Worm (Caenorhabditis elegans) whole organism, L1 larva: Measurements from ENCODE around the gene C04B4.1.

Experiments used
- C04F5.9 ChIP-seq: sonication (generic microtip); optimal IDR thresholded peaks from 2 replicates; lab custom pipeline; 2016; ENCODE audit warnings: missing genetic modification characterization, missing compliant biosample characterization
- alr-1 ChIP-seq: fragments of 200-800 bp; sonication (Bioruptor generic); optimal IDR thresholded peaks from 2 replicates; lab custom pipeline; 2018; ENCODE audit warnings: borderline replicate concordance, mild to moderate bottlenecking, missing genetic modification characterization, missing compliant biosample characterization
- ama-1 ChIP-seq: fragments of 150-350 bp; optimal IDR thresholded peaks from 2 replicates; lab custom pipeline; 2014
- blmp-1 ChIP-seq: fragments of 150-350 bp; optimal IDR thresholded peaks from 2 replicates; lab custom pipeline; 2014; ENCODE audit warnings: missing biosample characterization, missing genetic modification characterization
- ceh-63 ChIP-seq: fragments of 200-800 bp; sonication (Bioruptor generic); optimal IDR thresholded peaks from 2 replicates; lab custom pipeline; 2018; ENCODE audit warnings: mild to moderate bottlenecking, missing genetic modification characterization, missing compliant biosample characterization
- ceh-88 ChIP-seq: fragments of 200-800 bp; sonication (Bioruptor generic); IDR thresholded peaks from 2 replicates; pipeline ENCODE4 v1.3.6; 2022; ENCODE audit warnings: missing genetic modification characterization, missing compliant biosample characterization
- ces-1 ChIP-seq: fragments of 150-350 bp; optimal IDR thresholded peaks from 2 replicates; lab custom pipeline; 2014; ENCODE audit warnings: missing biosample characterization, missing genetic modification reagents, missing genetic modification characterization
- dsc-1 ChIP-seq: sonication (generic microtip); optimal IDR thresholded peaks from 2 replicates; lab custom pipeline; 2016; ENCODE audit warnings: mild to moderate bottlenecking, missing genetic modification characterization, missing compliant biosample characterization
- efl-1 ChIP-seq, 4 experiments: fragments of 150-350 bp; optimal IDR thresholded peaks in 3 of 4; peaks in 1 of 4; 1 replicate in 1 of 4; 2 replicates in 3 of 4; lab custom pipeline; 2014; ENCODE audit warnings: missing biosample characterization in 2 of 4, missing genetic modification characterization in 2 of 4, missing genetic modification reagents in 2 of 4
- efl-3 ChIP-seq: fragments of 200-800 bp; sonication (Bioruptor generic); optimal IDR thresholded peaks from 2 replicates; lab custom pipeline; 2018; ENCODE audit warnings: mild to moderate bottlenecking, missing genetic modification characterization, missing compliant biosample characterization
- elt-2 ChIP-seq: sonication (generic microtip); optimal IDR thresholded peaks from 2 replicates; lab custom pipeline; 2016; ENCODE audit warnings: missing genetic modification characterization, mild to moderate bottlenecking, inconsistent platforms, missing compliant biosample characterization, missing genetic modification reagents
- elt-3 ChIP-seq, 6 experiments: fragments of 150-350 bp in 1 of 6; sonication (generic microtip); optimal IDR thresholded peaks; 2 replicates each; lab custom pipeline; 2017 to 2018; ENCODE audit warnings: missing biosample characterization in 6 of 6, missing genetic modification characterization in 6 of 6, inconsistent platforms in 1 of 6
- fkh-4 ChIP-seq: sonication (generic microtip); optimal IDR thresholded peaks from 2 replicates; lab custom pipeline; 2016; ENCODE audit warnings: missing compliant biosample characterization, missing genetic modification characterization, borderline replicate concordance
- fkh-8 ChIP-seq: sonication (generic microtip); optimal IDR thresholded peaks from 2 replicates; lab custom pipeline; 2016; ENCODE audit warnings: mild to moderate bottlenecking, missing genetic modification characterization, missing compliant biosample characterization
- fos-1 ChIP-seq: fragments of 150-350 bp; optimal IDR thresholded peaks from 2 replicates; lab custom pipeline; 2014; ENCODE audit warnings: missing biosample characterization, missing genetic modification characterization
- grh-1 ChIP-seq: fragments of 200-800 bp; sonication (Bioruptor generic); IDR thresholded peaks from 2 replicates; pipeline ENCODE4 v1.3.6; 2022; ENCODE audit warnings: missing genetic modification reagents, missing genetic modification characterization, missing compliant biosample characterization
- hlh-4 ChIP-seq: sonication (generic microtip); optimal IDR thresholded peaks from 2 replicates; lab custom pipeline; 2016; ENCODE audit warnings: mild to moderate bottlenecking, missing genetic modification characterization, missing compliant biosample characterization
- irx-1 ChIP-seq: sonication (generic microtip); optimal IDR thresholded peaks from 2 replicates; lab custom pipeline; 2016; ENCODE audit warnings: missing genetic modification characterization, missing compliant biosample characterization
- isw-1 ChIP-seq: fragments of 200-800 bp; sonication (Bioruptor generic); IDR thresholded peaks from 2 replicates; pipeline ENCODE4 v1.3.6; 2022; ENCODE audit warnings: missing genetic modification characterization, missing compliant biosample characterization
- jun-1 ChIP-seq: fragments of 150-350 bp; optimal IDR thresholded peaks from 2 replicates; lab custom pipeline; 2014; ENCODE audit warnings: missing biosample characterization, missing genetic modification reagents, missing genetic modification characterization
- lin-13 ChIP-seq: fragments of 150-350 bp; optimal IDR thresholded peaks from 2 replicates; lab custom pipeline; 2014; ENCODE audit warnings: missing biosample characterization, missing genetic modification reagents, missing genetic modification characterization
- lin-14 ChIP-seq: fragments of 200-800 bp; sonication (Bioruptor generic); optimal IDR thresholded peaks from 2 replicates; lab custom pipeline; 2018; ENCODE audit warnings: mild to moderate bottlenecking, missing genetic modification characterization, moderate library complexity, missing compliant biosample characterization
- lin-15B ChIP-seq: fragments of 150-350 bp; sonication (generic microtip); optimal IDR thresholded peaks from 3 replicates; lab custom pipeline; 2014; ENCODE audit warnings: missing biosample characterization, missing genetic modification characterization
- lin-35 ChIP-seq, 2 experiments: fragments of 150-350 bp; optimal IDR thresholded peaks; 2 replicates each; lab custom pipeline; 2014; ENCODE audit warnings: missing biosample characterization in 2 of 2, missing genetic modification characterization in 2 of 2, missing genetic modification reagents in 2 of 2
- lir-3 ChIP-seq: sonication (generic microtip); optimal IDR thresholded peaks from 2 replicates; lab custom pipeline; 2016; ENCODE audit warnings: mild to moderate bottlenecking, missing genetic modification characterization, moderate library complexity, missing compliant biosample characterization; ENCODE audit not compliant: poor library complexity
- lsy-2 ChIP-seq, 2 experiments: fragments of 150-350 bp; optimal IDR thresholded peaks; 2 replicates each; lab custom pipeline; 2014; ENCODE audit warnings: missing biosample characterization in 2 of 2, missing genetic modification characterization in 2 of 2
- mef-2 ChIP-seq: fragments of 150-350 bp; optimal IDR thresholded peaks from 2 replicates; lab custom pipeline; 2014; ENCODE audit warnings: missing biosample characterization, missing genetic modification characterization
- mep-1 ChIP-seq: fragments of 150-350 bp; optimal IDR thresholded peaks from 2 replicates; lab custom pipeline; 2014; ENCODE audit warnings: missing biosample characterization, missing genetic modification characterization
- nhr-12 ChIP-seq: sonication (generic microtip); optimal IDR thresholded peaks from 2 replicates; lab custom pipeline; 2017; ENCODE audit warnings: missing biosample characterization, missing genetic modification characterization
- nhr-237 ChIP-seq: fragments of 150-350 bp; optimal IDR thresholded peaks from 2 replicates; lab custom pipeline; 2014; ENCODE audit warnings: missing biosample characterization, missing genetic modification characterization
- nhr-47 ChIP-seq: sonication (generic microtip); optimal IDR thresholded peaks from 2 replicates; lab custom pipeline; 2016; ENCODE audit warnings: mild to moderate bottlenecking, missing genetic modification characterization, moderate library complexity, missing compliant biosample characterization
- nhr-71 ChIP-seq: sonication (generic microtip); optimal IDR thresholded peaks from 2 replicates; lab custom pipeline; 2016; ENCODE audit warnings: mild to moderate bottlenecking, missing genetic modification characterization, moderate library complexity, missing compliant biosample characterization
- pax-3 ChIP-seq: fragments of 200-800 bp; sonication (Bioruptor generic); optimal IDR thresholded peaks from 2 replicates; lab custom pipeline; 2018; ENCODE audit warnings: mild to moderate bottlenecking, missing genetic modification characterization, moderate library complexity, missing compliant biosample characterization
- rnt-1 ChIP-seq: sonication (generic microtip); optimal IDR thresholded peaks from 2 replicates; lab custom pipeline; 2016; ENCODE audit warnings: mild to moderate bottlenecking, missing genetic modification characterization, moderate library complexity, missing compliant biosample characterization
- sptf-1 ChIP-seq: fragments of 150-350 bp; optimal IDR thresholded peaks from 2 replicates; lab custom pipeline; 2014; ENCODE audit warnings: missing biosample characterization, missing genetic modification characterization
- sup-37 ChIP-seq: fragments of 200-800 bp; sonication (Bioruptor generic); optimal IDR thresholded peaks from 2 replicates; lab custom pipeline; 2018; ENCODE audit warnings: mild to moderate bottlenecking, missing genetic modification characterization, missing compliant biosample characterization
- tbx-2 ChIP-seq: sonication (generic microtip); optimal IDR thresholded peaks from 2 replicates; lab custom pipeline; 2016; ENCODE audit warnings: missing genetic modification characterization, missing compliant biosample characterization
- unc-62 ChIP-seq: fragments of 150-350 bp; optimal IDR thresholded peaks from 2 replicates; lab custom pipeline; 2014; ENCODE audit warnings: missing biosample characterization, missing genetic modification reagents, missing genetic modification characterization
- vab-15 ChIP-seq: sonication (generic microtip); optimal IDR thresholded peaks from 2 replicates; lab custom pipeline; 2017; ENCODE audit warnings: missing genotype, mild to moderate bottlenecking, missing genetic modification characterization, missing compliant biosample characterization
- zip-4 ChIP-seq: fragments of 200-800 bp; sonication (Bioruptor generic); optimal IDR thresholded peaks from 2 replicates; lab custom pipeline; 2018; ENCODE audit warnings: mild to moderate bottlenecking, missing genetic modification characterization, moderate library complexity, missing compliant biosample characterization

C04B4.1 gene

ce11 chrX:12313779-12314178, 33.2 kb downstream of the C04B4.1 start:
- TF ChIP-seq dsc-1 (no peak), irx-1 (tag; lab: Kevin White, UChicago) (no peak), fkh-4 (tag; lab: Kevin White, UChicago) (no peak), efl-3 (GFP tag; lab: Kevin White, UChicago) (no peak), hlh-4 (tag; lab: Kevin White, UChicago) (no peak), tbx-2 (no peak), nhr-12 (tag; lab: Kevin White, UChicago) (no peak), C04F5.9 (no peak), ces-1 (GFP tag; lab: Kevin White, UChicago) (no peak), lin-13 (no peak), nhr-47 (no peak), lir-3 (tag; lab: Kevin White, UChicago) (no peak), alr-1 (tag; lab: Kevin White, UChicago) (no peak), fos-1 (tag; lab: Kevin White, UChicago) (no peak), ceh-88 (GFP tag; lab: Robert Waterston, UW) (no peak), lin-14 (GFP tag; lab: Kevin White, UChicago) (no peak), nhr-71 (tag; lab: Kevin White, UChicago) (no peak), blmp-1 (tag; lab: Kevin White, UChicago) (no peak), ceh-63 (GFP tag; lab: Kevin White, UChicago) (no peak), elt-3 (tag; optimal IDR thresholded peaks at IDR 0.05; lab: Kevin White, UChicago) (no peak)

- TF ChIP-seq elt-2, result peak; percentile 5
- no peak for TF ChIP-seq C04F5.9
Measured at ce11 chrX:12314395-12314794, 33.8 kb downstream of the C04B4.1 start.

ce11 chrX:12315268-12315667, 34.7 kb downstream of the C04B4.1 start, which contains the start of gene xtr-2:
TSS of gene xtr-2 (plus strand) at chrX:12315568.
- no peak for TF ChIP-seq lsy-2 (tag; optimal IDR thresholded peaks at IDR 0.05; lab: Kevin White, UChicago)
- no peak for TF ChIP-seq grh-1 (GFP tag; lab: Robert Waterston, UW)
- TF ChIP-seq lin-14 (GFP tag; lab: Kevin White, UChicago), result no peak
- no peak for TF ChIP-seq tbx-2
- TF ChIP-seq fkh-4 (tag; lab: Kevin White, UChicago), result no peak
- TF ChIP-seq isw-1 (GFP tag; lab: Robert Waterston, UW), result no peak
- TF ChIP-seq nhr-237 (tag; lab: Kevin White, UChicago), result no peak
- TF ChIP-seq efl-1 (optimal IDR thresholded peaks at IDR 0.05; lab: Kevin White, UChicago), result no peak
- TF ChIP-seq efl-1 (GFP tag; optimal IDR thresholded peaks at IDR 0.05 in 1 of 2; lab: Kevin White, UChicago), result no peak
- no peak for TF ChIP-seq ama-1 (lab: Kevin White, UChicago)
- TF ChIP-seq, all 84 proteins: peak for 0

ce11 chrX:12317560-12317959, 37.0 kb downstream of the C04B4.1 start:
- TF ChIP-seq fkh-8, result no peak
- no peak for TF ChIP-seq sup-37 (GFP tag; lab: Kevin White, UChicago)
- TF ChIP-seq lin-35 (GFP tag; optimal IDR thresholded peaks at IDR 0.05; lab: Kevin White, UChicago), result no peak
- no peak for TF ChIP-seq blmp-1 (tag; lab: Kevin White, UChicago)

- no peak for TF ChIP-seq mef-2 (tag; lab: Kevin White, UChicago)
- no peak for TF ChIP-seq unc-62 (GFP tag; lab: Kevin White, UChicago)
- TF ChIP-seq lir-3 (tag; lab: Kevin White, UChicago), result no peak
- no peak for TF ChIP-seq lin-15B (tag; lab: Kevin White, UChicago)
- TF ChIP-seq irx-1 (tag; lab: Kevin White, UChicago), result no peak
- TF ChIP-seq lin-14 (GFP tag; lab: Kevin White, UChicago), result no peak
- no peak for TF ChIP-seq efl-1 (optimal IDR thresholded peaks at IDR 0.05; lab: Kevin White, UChicago)
- no peak for TF ChIP-seq efl-1 (GFP tag; optimal IDR thresholded peaks at IDR 0.05 in 1 of 2; lab: Kevin White, UChicago)
- TF ChIP-seq lin-35 (GFP tag; optimal IDR thresholded peaks at IDR 0.05; lab: Kevin White, UChicago), result no peak
- TF ChIP-seq fkh-4 (tag; lab: Kevin White, UChicago), result no peak
- no peak for TF ChIP-seq jun-1 (tag; lab: Kevin White, UChicago)
- no peak for TF ChIP-seq rnt-1 (tag; lab: Kevin White, UChicago)
- no peak for TF ChIP-seq ces-1 (GFP tag; lab: Kevin White, UChicago)
- TF ChIP-seq C04F5.9, result no peak
- no peak for TF ChIP-seq sptf-1 (tag; lab: Kevin White, UChicago)
- TF ChIP-seq elt-2, result no peak
- no peak for TF ChIP-seq zip-4 (GFP tag; lab: Kevin White, UChicago)
- no peak for TF ChIP-seq ama-1 (lab: Kevin White, UChicago)
- TF ChIP-seq vab-15 (tag; lab: Kevin White, UChicago), result no peak
- no peak for TF ChIP-seq pax-3 (tag; lab: Kevin White, UChicago)
- no peak for TF ChIP-seq mep-1
- TF ChIP-seq, all 84 proteins: peak for 0
Measured at ce11 chrX:12320737-12321136, 40.2 kb downstream of the C04B4.1 start, which contains the start of gene ceh-40. TSS of gene ceh-40 (minus strand) at chrX:12320777.
